Worm (Caenorhabditis elegans) whole organism, early embryonic: ENCODE results near the gene str-182.

ENCODE experiments used
- B0310.2 ChIP-seq: sonication (generic microtip); optimal IDR thresholded peaks from 2 replicates; lab custom pipeline; 2016; ENCODE audit warnings: mild to moderate bottlenecking, missing genetic modification characterization, missing compliant biosample characterization
- F13C5.2 ChIP-seq: sonication (generic microtip); optimal IDR thresholded peaks from 2 replicates; lab custom pipeline; 2017; ENCODE audit warnings: mild to moderate bottlenecking, missing genetic modification characterization, inconsistent platforms, missing compliant biosample characterization
- aly-1 ChIP-seq: sonication (generic microtip); optimal IDR thresholded peaks from 2 replicates; lab custom pipeline; 2016; ENCODE audit warnings: missing genetic modification characterization, missing compliant biosample characterization
- ama-1 ChIP-seq: fragments of 150-350 bp; optimal IDR thresholded peaks from 2 replicates; lab custom pipeline; 2014
- ceh-13 ChIP-seq: fragments of 200-800 bp; sonication (Bioruptor generic); optimal IDR thresholded peaks from 2 replicates; lab custom pipeline; 2018; ENCODE audit warnings: mild to moderate bottlenecking, missing genetic modification characterization, missing compliant biosample characterization
- ceh-36 ChIP-seq: sonication (generic microtip); optimal IDR thresholded peaks from 2 replicates; lab custom pipeline; 2016; ENCODE audit warnings: missing genetic modification characterization, inconsistent platforms, missing compliant biosample characterization
- ets-7 ChIP-seq: sonication (generic microtip); optimal IDR thresholded peaks from 2 replicates; lab custom pipeline; 2016; ENCODE audit warnings: missing genotype, missing genetic modification characterization, missing compliant biosample characterization
- flt-1 ChIP-seq: fragments of 200-800 bp; sonication (Bioruptor generic); IDR thresholded peaks from 2 replicates; pipeline ENCODE4 v1.3.6; 2022; ENCODE audit warnings: missing genetic modification characterization, missing compliant biosample characterization
- hmbx-1 ChIP-seq: sonication (generic microtip); optimal IDR thresholded peaks from 2 replicates; lab custom pipeline; 2016; ENCODE audit warnings: mild to moderate bottlenecking, missing genetic modification characterization, missing compliant biosample characterization
- hmg-4 ChIP-seq: fragments of 200-800 bp; sonication (Bioruptor generic); optimal IDR thresholded peaks from 2 replicates; lab custom pipeline; 2018; ENCODE audit warnings: mild to moderate bottlenecking, missing genetic modification characterization, missing compliant biosample characterization
- hnd-1 ChIP-seq: sonication (generic microtip); optimal IDR thresholded peaks from 2 replicates; lab custom pipeline; 2016; ENCODE audit warnings: missing genetic modification characterization, missing compliant biosample characterization
- pes-1 ChIP-seq: fragments of 200-800 bp; sonication (Bioruptor generic); IDR thresholded peaks from 2 replicates; pipeline ENCODE4 v1.3.6; 2022; ENCODE audit warnings: missing genetic modification reagents, missing genetic modification characterization, missing compliant biosample characterization
- scrt-1 ChIP-seq: fragments of 200-800 bp; sonication (Bioruptor generic); IDR thresholded peaks from 2 replicates; pipeline ENCODE4 v1.3.6; 2022; ENCODE audit warnings: missing genetic modification characterization, missing compliant biosample characterization
- sea-1 ChIP-seq: fragments of 200-800 bp; sonication (Bioruptor generic); conservative IDR thresholded peaks from 2 replicates; pipeline ENCODE4 v1.3.6; 2022; ENCODE audit warnings: missing genetic modification characterization, missing compliant biosample characterization
- tbx-11 ChIP-seq: fragments of 200-800 bp; sonication (Bioruptor generic); IDR thresholded peaks from 2 replicates; pipeline ENCODE4 v1.3.6; 2022; ENCODE audit warnings: missing genetic modification characterization, missing compliant biosample characterization
- tbx-37 ChIP-seq: fragments of 200-800 bp; sonication (Bioruptor generic); conservative IDR thresholded peaks from 2 replicates; pipeline ENCODE4 v1.3.6; 2022; ENCODE audit warnings: missing genetic modification reagents, missing genetic modification characterization, missing compliant biosample characterization
- tra-4 ChIP-seq: sonication (generic microtip); optimal IDR thresholded peaks from 2 replicates; lab custom pipeline; 2017; ENCODE audit warnings: missing genetic modification characterization, missing compliant biosample characterization

str-182 gene

ce11 chrV:10239861-10240260 is 6.6 kb upstream of the str-182 start, which contains the start of gene fipr-8:
fipr-8 (minus strand) TSS chrV:10239961.
- TF ChIP-seq flt-1 (GFP tag; lab: Robert Waterston, UW): no peak
- TF ChIP-seq hnd-1 (tag; lab: Kevin White, UChicago): no peak
- no peak for TF ChIP-seq tbx-37 (GFP tag; lab: Robert Waterston, UW)
- TF ChIP-seq sea-1 (GFP tag; lab: Robert Waterston, UW): no peak
- no peak for TF ChIP-seq aly-1 (tag; lab: Kevin White, UChicago)
- no peak for TF ChIP-seq ets-7 (tag; lab: Kevin White, UChicago)
- TF ChIP-seq scrt-1 (GFP tag; lab: Robert Waterston, UW): no peak
- no peak for TF ChIP-seq ama-1 (lab: Kevin White, UChicago)
- TF ChIP-seq pes-1 (GFP tag; lab: Robert Waterston, UW): no peak
- TF ChIP-seq ceh-13: no peak
- no peak for TF ChIP-seq hmg-4 (GFP tag; lab: Kevin White, UChicago)
- TF ChIP-seq F13C5.2 (tag; lab: Kevin White, UChicago): no peak
- TF ChIP-seq hmbx-1 (tag; lab: Kevin White, UChicago): no peak
- TF ChIP-seq tbx-11 (GFP tag; lab: Robert Waterston, UW): no peak
- TF ChIP-seq tra-4 (tag; lab: Kevin White, UChicago): no peak
- TF ChIP-seq ceh-36: no peak
- TF ChIP-seq B0310.2 (tag; lab: Kevin White, UChicago): no peak

- TF ChIP-seq hmg-4 (GFP tag; lab: Kevin White, UChicago) (peak; percentile 37), sea-1 (GFP tag; lab: Robert Waterston, UW) (no peak), tbx-37 (GFP tag; lab: Robert Waterston, UW) (no peak), ceh-36 (no peak), flt-1 (GFP tag; lab: Robert Waterston, UW) (no peak), pes-1 (GFP tag; lab: Robert Waterston, UW) (no peak), tbx-11 (GFP tag; lab: Robert Waterston, UW) (no peak), ceh-13 (no peak)
Observed at ce11 chrV:10238665-10239064, 5.4 kb upstream of the str-182 start, which contains the start of gene fubl-1. fubl-1 (minus strand) TSS chrV:10238866.

- no peak for TF ChIP-seq hmbx-1 (tag; lab: Kevin White, UChicago)
- TF ChIP-seq hnd-1 (tag; lab: Kevin White, UChicago): no peak
- TF ChIP-seq tra-4 (tag; lab: Kevin White, UChicago): no peak
- no peak for TF ChIP-seq ets-7 (tag; lab: Kevin White, UChicago)
- TF ChIP-seq tbx-37 (GFP tag; lab: Robert Waterston, UW): no peak
- TF ChIP-seq B0310.2 (tag; lab: Kevin White, UChicago): no peak
- TF ChIP-seq ceh-36: no peak
- no peak for TF ChIP-seq scrt-1 (GFP tag; lab: Robert Waterston, UW)
- TF ChIP-seq tbx-11 (GFP tag; lab: Robert Waterston, UW): no peak
- TF ChIP-seq F13C5.2 (tag; lab: Kevin White, UChicago): no peak
- TF ChIP-seq hmg-4 (GFP tag; lab: Kevin White, UChicago): no peak
- no peak for TF ChIP-seq aly-1 (tag; lab: Kevin White, UChicago)
- no peak for TF ChIP-seq flt-1 (GFP tag; lab: Robert Waterston, UW)
- TF ChIP-seq ama-1 (lab: Kevin White, UChicago): no peak
- no peak for TF ChIP-seq sea-1 (GFP tag; lab: Robert Waterston, UW)
Observed at ce11 chrV:10237959-10238444, 4.8 kb upstream of the str-182 start.

ce11 chrV:10237171-10237570 is 3.9 kb upstream of the str-182 start:
- TF ChIP-seq hnd-1 (tag; lab: Kevin White, UChicago): no peak
- TF ChIP-seq flt-1 (GFP tag; lab: Robert Waterston, UW): no peak
- TF ChIP-seq ceh-13: no peak
- no peak for TF ChIP-seq ceh-36
- no peak for TF ChIP-seq F13C5.2 (tag; lab: Kevin White, UChicago)
- TF ChIP-seq B0310.2 (tag; lab: Kevin White, UChicago): no peak
- TF ChIP-seq scrt-1 (GFP tag; lab: Robert Waterston, UW): no peak
- TF ChIP-seq tbx-11 (GFP tag; lab: Robert Waterston, UW): no peak
- no peak for TF ChIP-seq tbx-37 (GFP tag; lab: Robert Waterston, UW)
- TF ChIP-seq pes-1 (GFP tag; lab: Robert Waterston, UW): no peak
- TF ChIP-seq aly-1 (tag; lab: Kevin White, UChicago): no peak
- no peak for TF ChIP-seq tra-4 (tag; lab: Kevin White, UChicago)
- no peak for TF ChIP-seq hmg-4 (GFP tag; lab: Kevin White, UChicago)

ce11 chrV:10230932-10231331 is 2.3 kb downstream of the str-182 start, which contains the start of gene fipr-6:
fipr-6 (plus strand) TSS chrV:10231232.
- TF ChIP-seq ets-7 (tag; lab: Kevin White, UChicago) (no peak), tra-4 (tag; lab: Kevin White, UChicago) (no peak), ceh-13 (no peak), F13C5.2 (tag; lab: Kevin White, UChicago) (no peak), hnd-1 (tag; lab: Kevin White, UChicago) (no peak), sea-1 (GFP tag; lab: Robert Waterston, UW) (no peak), pes-1 (GFP tag; lab: Robert Waterston, UW) (no peak), hmbx-1 (tag; lab: Kevin White, UChicago) (no peak), hmg-4 (GFP tag; lab: Kevin White, UChicago) (no peak), tbx-11 (GFP tag; lab: Robert Waterston, UW) (no peak), tbx-37 (GFP tag; lab: Robert Waterston, UW) (no peak), B0310.2 (tag; lab: Kevin White, UChicago) (no peak), ceh-36 (no peak), aly-1 (tag; lab: Kevin White, UChicago) (no peak), ama-1 (lab: Kevin White, UChicago) (no peak), scrt-1 (GFP tag; lab: Robert Waterston, UW) (no peak), flt-1 (GFP tag; lab: Robert Waterston, UW) (no peak)

ce11 chrV:10229222-10229879 is 3.9 kb downstream of the str-182 start, which contains the start of the genes pyt-1 and fipr-7:
pyt-1 (minus strand) TSS chrV:10229322.
fipr-7 (plus strand) TSS chrV:10229829.
- no peak for TF ChIP-seq tra-4 (tag; lab: Kevin White, UChicago)
- TF ChIP-seq ets-7 (tag; lab: Kevin White, UChicago): no peak
- TF ChIP-seq ama-1 (lab: Kevin White, UChicago): no peak
- no peak for TF ChIP-seq hmbx-1 (tag; lab: Kevin White, UChicago)
- no peak for TF ChIP-seq tbx-11 (GFP tag; lab: Robert Waterston, UW)
- TF ChIP-seq tbx-37 (GFP tag; lab: Robert Waterston, UW): no peak
- no peak for TF ChIP-seq flt-1 (GFP tag; lab: Robert Waterston, UW)
- TF ChIP-seq scrt-1 (GFP tag; lab: Robert Waterston, UW): no peak
- TF ChIP-seq hmg-4 (GFP tag; lab: Kevin White, UChicago): no peak
- TF ChIP-seq ceh-36: no peak
- no peak for TF ChIP-seq ceh-13
- TF ChIP-seq pes-1 (GFP tag; lab: Robert Waterston, UW): no peak
- no peak for TF ChIP-seq hnd-1 (tag; lab: Kevin White, UChicago)
- no peak for TF ChIP-seq sea-1 (GFP tag; lab: Robert Waterston, UW)
- no peak for TF ChIP-seq aly-1 (tag; lab: Kevin White, UChicago)
- no peak for TF ChIP-seq B0310.2 (tag; lab: Kevin White, UChicago)
- no peak for TF ChIP-seq F13C5.2 (tag; lab: Kevin White, UChicago)
